Comparison of ENCODE assay signal across 6 worm cellular contexts in genomic region chrX:5982799-5983198, ce11.
TF ChIP-seq lines count a peak whose summit lies in the region.

No protein-coding gene starts in this region.

TF ChIP-seq in whole organism, L1 larva, 84 proteins besides CTCF, POLR2A, EP300 and RAD21 (continues in another document):
- peak; percentile 21 for TF ChIP-seq rnt-1 (tag; optimal IDR thresholded peaks at IDR 0.05; lab: Kevin White, UChicago)
- no peak for TF ChIP-seq egl-27 (tag; optimal IDR thresholded peaks at IDR 0.05; lab: Kevin White, UChicago)
- TF ChIP-seq nhr-90 (tag; optimal IDR thresholded peaks at IDR 0.05; lab: Kevin White, UChicago; ENCODE audit: poor library complexity) = no peak
- no peak for TF ChIP-seq aly-2 (tag; optimal IDR thresholded peaks at IDR 0.05; lab: Kevin White, UChicago)
- no peak for TF ChIP-seq ceh-63 (GFP tag; optimal IDR thresholded peaks at IDR 0.05; lab: Kevin White, UChicago)
- no peak for TF ChIP-seq nhr-76 (tag; optimal IDR thresholded peaks at IDR 0.05; lab: Kevin White, UChicago)
- TF ChIP-seq aha-1 (tag; optimal IDR thresholded peaks at IDR 0.05; lab: Kevin White, UChicago) = no peak
- peak; percentile 19 for TF ChIP-seq tbx-2 (tag; optimal IDR thresholded peaks at IDR 0.05; lab: Kevin White, UChicago)
- no peak for TF ChIP-seq lin-13 (GFP tag; optimal IDR thresholded peaks at IDR 0.05; lab: Kevin White, UChicago)
- TF ChIP-seq nhr-20 (tag; optimal IDR thresholded peaks at IDR 0.05; lab: Kevin White, UChicago) = no peak
- no peak for TF ChIP-seq dsc-1 (tag; optimal IDR thresholded peaks at IDR 0.05; lab: Kevin White, UChicago)
- no peak for TF ChIP-seq fkh-4 (tag; optimal IDR thresholded peaks at IDR 0.05; lab: Kevin White, UChicago; ENCODE audit: borderline replicate concordance)
- TF ChIP-seq ceh-82 (tag; optimal IDR thresholded peaks at IDR 0.05; lab: Kevin White, UChicago) = peak in 1 of 3 experiments; percentile 29
- TF ChIP-seq egl-13 (tag; optimal IDR thresholded peaks at IDR 0.05; lab: Kevin White, UChicago) = no peak
- no peak for TF ChIP-seq grh-1 (GFP tag; IDR thresholded peaks at IDR 0.05; lab: Robert Waterston, UW)

TF ChIP-seq in whole organism, L2 larva, 48 proteins besides CTCF, POLR2A, EP300 and RAD21:
- TF ChIP-seq crh-2 (tag; optimal IDR thresholded peaks at IDR 0.05; lab: Kevin White, UChicago) (peak; percentile 6), alr-1 (tag; optimal IDR thresholded peaks at IDR 0.05; lab: Kevin White, UChicago) (no peak), unc-55 (GFP tag; optimal IDR thresholded peaks at IDR 0.05; lab: Kevin White, UChicago) (peak; percentile 43), nhr-25 (tag; optimal IDR thresholded peaks at IDR 0.05; lab: Kevin White, UChicago) (no peak), C34F6.9 (tag; optimal IDR thresholded peaks at IDR 0.05; lab: Kevin White, UChicago) (peak; percentile 14), nhr-129 (tag; optimal IDR thresholded peaks at IDR 0.05; lab: Kevin White, UChicago) (peak; percentile 15), lsy-2 (tag; optimal IDR thresholded peaks at IDR 0.05; lab: Kevin White, UChicago) (peak in 1 of 2 experiments; percentile 47), fos-1 (tag; optimal IDR thresholded peaks at IDR 0.05; lab: Kevin White, UChicago) (no peak), Y55F3AM.14 (GFP tag; optimal IDR thresholded peaks at IDR 0.05; lab: Kevin White, UChicago) (peak; percentile 84), zag-1 (tag; optimal IDR thresholded peaks at IDR 0.05; lab: Kevin White, UChicago) (peak; percentile 35), sma-9 (GFP tag; optimal IDR thresholded peaks at IDR 0.05; lab: Kevin White, UChicago) (peak; percentile 65), sma-9 (tag; optimal IDR thresholded peaks at IDR 0.05; lab: Kevin White, UChicago) (no peak), nhr-6 (tag; optimal IDR thresholded peaks at IDR 0.05; lab: Kevin White, UChicago) (peak; percentile 36)

TF ChIP-seq in whole organism, L3 larva, 47 proteins besides CTCF, POLR2A, EP300 and RAD21:
- TF ChIP-seq lin-39 (tag; optimal IDR thresholded peaks at IDR 0.05; lab: Kevin White, UChicago) (peak; percentile 68), nhr-12 (tag; optimal IDR thresholded peaks at IDR 0.05; lab: Kevin White, UChicago) (no peak), unc-62 (GFP tag; optimal IDR thresholded peaks at IDR 0.05; lab: Kevin White, UChicago) (peak; percentile 41), nfya-1 (tag; optimal IDR thresholded peaks at IDR 0.05; lab: Kevin White, UChicago; ENCODE audit: insufficient read depth) (peak; percentile 47)
TF ChIP-seq in whole organism, L3 larva: peak in this region for 3.

TF ChIP-seq in whole organism, L4 larva, 104 proteins besides CTCF, POLR2A, EP300 and RAD21 (continues in another document):
- peak; percentile 76; the same call in 1 of the 2 replicates for TF ChIP-seq ceh-20 (GFP tag; IDR thresholded peaks at IDR 0.05; lab: Robert Waterston, UW)
- no peak for TF ChIP-seq cey-2 (tag; optimal IDR thresholded peaks at IDR 0.05; lab: Kevin White, UChicago; ENCODE audit: borderline replicate concordance, insufficient read depth)
- no peak for TF ChIP-seq nhr-10 (tag; optimal IDR thresholded peaks at IDR 0.05; lab: Kevin White, UChicago)
- no peak for TF ChIP-seq lir-3 (tag; optimal IDR thresholded peaks at IDR 0.05; lab: Kevin White, UChicago)
- no peak for TF ChIP-seq lin-15B (tag; optimal IDR thresholded peaks at IDR 0.05; lab: Kevin White, UChicago)
- TF ChIP-seq unc-62 (GFP tag; optimal IDR thresholded peaks at IDR 0.05 in 1 of 2; lab: Kevin White, UChicago) = peak in 1 of 2 experiments; percentile 97
- TF ChIP-seq unc-62 (tag; optimal IDR thresholded peaks at IDR 0.05; lab: Kevin White, UChicago) = no peak
- TF ChIP-seq tag-97 (GFP tag; IDR thresholded peaks at IDR 0.05; lab: Robert Waterston, UW) = no peak
- TF ChIP-seq nhr-237 (tag; optimal IDR thresholded peaks at IDR 0.05; lab: Kevin White, UChicago) = no peak
- TF ChIP-seq lin-29 (GFP tag; IDR thresholded peaks at IDR 0.05; lab: Robert Waterston, UW) = no peak
- TF ChIP-seq mxl-2 (GFP tag; conservative IDR thresholded peaks at IDR 0.05; lab: Robert Waterston, UW) = no peak
- TF ChIP-seq saeg-2 (GFP tag; IDR thresholded peaks at IDR 0.05; lab: Robert Waterston, UW) = 0 out of 2 replicates have a peak, but pooled peaks have one; percentile 33
- no peak for TF ChIP-seq snpc-1.2 (GFP tag; IDR thresholded peaks at IDR 0.05; lab: Robert Waterston, UW)
- peak; percentile 63 for TF ChIP-seq hlh-30 (tag; optimal IDR thresholded peaks at IDR 0.05; lab: Kevin White, UChicago; ENCODE audit: insufficient read depth)
- no peak for TF ChIP-seq F26F4.8 (GFP tag; conservative IDR thresholded peaks at IDR 0.05; lab: Robert Waterston, UW)
- no peak for TF ChIP-seq Y5F2A.4 (GFP tag; optimal IDR thresholded peaks at IDR 0.05; lab: Kevin White, UChicago)
- TF ChIP-seq F44E2.7 (GFP tag; IDR thresholded peaks at IDR 0.05; lab: Robert Waterston, UW) = no peak
- TF ChIP-seq mes-2 (tag; optimal IDR thresholded peaks at IDR 0.05; lab: Kevin White, UChicago; ENCODE audit: poor library complexity, severe bottlenecking) = peak; percentile 25
- TF ChIP-seq nhr-41 (GFP tag; IDR thresholded peaks at IDR 0.05; lab: Robert Waterston, UW) = no peak
- peak; percentile 50 for TF ChIP-seq hlh-11 (tag; optimal IDR thresholded peaks at IDR 0.05; lab: Kevin White, UChicago)

TF ChIP-seq in whole organism, late embryonic, 69 proteins besides CTCF, POLR2A, EP300 and RAD21:
- TF ChIP-seq unc-42 (tag; optimal IDR thresholded peaks at IDR 0.05; lab: Kevin White, UChicago) = peak; percentile 92
- TF ChIP-seq ceh-19 (GFP tag; optimal IDR thresholded peaks at IDR 0.05; lab: Kevin White, UChicago) = no peak

TF ChIP-seq in whole organism, young adult, 124 proteins besides CTCF, POLR2A, EP300 and RAD21:
- no peak for TF ChIP-seq snpc-1.1 (tag; optimal IDR thresholded peaks at IDR 0.05; lab: Kevin White, UChicago; ENCODE audit: insufficient read depth)
- peak; percentile 59 for TF ChIP-seq K12H6.12 (tag; optimal IDR thresholded peaks at IDR 0.05; lab: Kevin White, UChicago)
- 0 out of 2 replicates have a peak, but pooled peaks have one; percentile 13 for TF ChIP-seq hmg-1.2 (GFP tag; IDR thresholded peaks at IDR 0.05; lab: Robert Waterston, UW)
- no peak for TF ChIP-seq ceh-79 (tag; optimal IDR thresholded peaks at IDR 0.05; lab: Kevin White, UChicago)
- TF ChIP-seq lin-40 (tag; optimal IDR thresholded peaks at IDR 0.05; lab: Kevin White, UChicago) = peak; percentile 14
- peak; percentile 8 for TF ChIP-seq atf-7 (tag; optimal IDR thresholded peaks at IDR 0.05; lab: Kevin White, UChicago)
- no peak for TF ChIP-seq cebp-1 (GFP tag; IDR thresholded peaks at IDR 0.05; lab: Robert Waterston, UW)
- TF ChIP-seq cebp-1 (tag; optimal IDR thresholded peaks at IDR 0.05; lab: Kevin White, UChicago) = peak; percentile 11
- no peak for TF ChIP-seq ztf-22 (GFP tag; optimal IDR thresholded peaks at IDR 0.05; lab: Kevin White, UChicago)
